Worm (Caenorhabditis elegans): ENCODE results near the gene aakb-1.
A peak's percentile ranks its signal among the peaks of the same experiment; 100 is the strongest.

The aakb-1 gene

DNA sequence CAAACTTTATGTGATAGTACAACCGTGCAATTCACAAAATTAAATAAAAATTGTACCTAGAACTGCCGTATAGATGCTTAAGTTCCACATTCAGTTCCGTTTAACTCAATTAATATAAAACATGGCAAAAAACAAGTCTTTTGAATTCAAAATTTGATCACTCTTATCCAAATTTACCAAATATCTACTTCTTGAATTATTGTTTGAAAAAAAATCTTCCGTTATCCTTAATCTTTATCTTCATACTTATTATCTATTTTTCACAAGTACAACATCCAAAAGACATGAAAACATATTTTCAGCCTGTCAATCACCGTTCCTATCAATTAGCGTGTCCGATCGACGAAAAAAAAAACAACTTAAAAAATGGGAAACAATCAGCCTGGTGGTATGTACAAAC lies at the start of gene aakb-1:
Gene aakb-1 (plus strand): TSS at position 301 of the 400 bp plus-strand sequence.
- TF ChIP-seq madf-5 (GFP tag; IDR thresholded peaks at IDR 0.05), result no peak

DNA sequence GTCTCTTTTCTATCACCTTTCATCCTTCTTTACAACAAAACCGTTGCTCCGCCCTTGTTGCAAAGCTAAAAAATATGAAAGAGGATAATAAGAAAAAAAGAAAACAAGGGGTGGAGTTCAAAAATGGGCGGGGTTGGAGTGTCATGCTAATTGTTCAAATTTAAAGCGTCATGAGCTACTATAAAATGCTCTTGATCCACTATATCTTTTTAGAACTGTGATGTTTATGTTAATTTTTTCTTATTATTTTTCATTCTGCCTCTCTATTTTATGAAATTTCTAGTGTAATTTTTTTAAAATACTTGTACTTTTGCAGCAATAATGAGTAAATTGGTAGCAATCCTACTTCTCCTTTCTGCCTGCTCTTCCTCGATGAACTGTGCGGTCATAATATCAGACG lies 49.0 kb upstream of the aakb-1 start, which contains the start of gene K02D3.1:
Gene K02D3.1 (plus strand): TSS at position 301 of the 400 bp plus-strand sequence.
- TF ChIP-seq unc-62 (GFP tag; optimal IDR thresholded peaks at IDR 0.05 in 1 of 2) (peak in 1 of 2 experiments; percentile 32), unc-62 (tag; optimal IDR thresholded peaks at IDR 0.05) (no peak), hmg-1.1 (GFP tag; IDR thresholded peaks at IDR 0.05) (no peak)

DNA sequence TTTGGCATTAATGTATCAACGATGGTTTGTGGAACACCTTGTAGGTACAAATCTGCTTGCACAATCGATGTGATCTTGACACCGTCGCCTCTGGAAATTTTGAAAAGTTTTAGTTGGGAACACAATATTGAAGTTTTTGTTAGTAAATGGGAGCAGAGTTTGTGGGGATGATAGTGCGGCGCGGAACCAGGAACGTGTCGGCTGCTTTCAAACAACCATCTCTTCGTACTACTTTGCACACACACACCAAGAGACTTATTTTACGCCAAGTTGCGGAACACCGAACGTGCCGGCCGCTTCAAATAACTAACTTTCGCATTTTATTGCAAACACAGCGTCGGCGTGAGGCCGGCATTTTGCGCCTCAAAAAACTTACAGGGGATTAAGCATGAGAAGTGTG lies 46.5 kb upstream of the aakb-1 start:
- TF ChIP-seq lin-13 (GFP tag; optimal IDR thresholded peaks at IDR 0.05) (no peak), pqm-1 (tag; optimal IDR thresholded peaks at IDR 0.05) (no peak), ceh-44 (GFP tag; IDR thresholded peaks at IDR 0.05) (no peak), F37D6.2 (tag; optimal IDR thresholded peaks at IDR 0.05) (no peak), ctbp-1 (GFP tag; IDR thresholded peaks at IDR 0.05) (no peak), saeg-2 (GFP tag; IDR thresholded peaks at IDR 0.05) (no peak), ZK337.2 (GFP tag; IDR thresholded peaks at IDR 0.05) (no peak), F44E2.7 (GFP tag; IDR thresholded peaks at IDR 0.05) (no peak), sdz-12 (GFP tag; optimal IDR thresholded peaks at IDR 0.05) (no peak), unc-62 (GFP tag; optimal IDR thresholded peaks at IDR 0.05 in 1 of 2) (no peak), unc-62 (tag; optimal IDR thresholded peaks at IDR 0.05) (no peak), lir-3 (tag; optimal IDR thresholded peaks at IDR 0.05) (no peak), tag-97 (GFP tag; IDR thresholded peaks at IDR 0.05) (no peak)

DNA sequence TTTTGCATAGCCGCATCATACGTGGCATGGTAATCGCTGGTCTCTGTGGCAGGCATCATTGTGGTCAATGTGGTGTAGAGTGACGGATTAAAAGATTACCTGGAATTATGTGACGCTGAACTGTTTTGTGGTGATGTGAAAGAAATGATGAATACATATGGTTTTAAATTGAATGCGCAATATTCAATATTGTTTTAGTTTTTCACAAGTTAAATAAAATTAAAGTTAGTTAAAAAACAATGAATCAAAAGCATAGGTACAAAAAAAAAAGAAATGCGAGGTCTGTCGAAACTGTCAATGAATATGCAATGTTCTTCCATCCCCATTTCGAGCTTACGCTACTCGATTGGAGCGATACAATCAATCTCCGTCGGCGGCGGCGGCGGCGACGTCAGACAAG lies 43.7 kb upstream of the aakb-1 start, which contains the start of gene K02D3.2:
Gene K02D3.2 (minus strand): TSS at position 101 of the 400 bp plus-strand sequence.
- no peak for TF ChIP-seq F37D6.2 (tag; optimal IDR thresholded peaks at IDR 0.05)
- TF ChIP-seq lin-39 (tag; optimal IDR thresholded peaks at IDR 0.05), result no peak
- no peak for TF ChIP-seq jun-1 (tag; optimal IDR thresholded peaks at IDR 0.05)
- no peak for TF ChIP-seq ceh-82 (tag; optimal IDR thresholded peaks at IDR 0.05)
- TF ChIP-seq arid-1 (GFP tag; conservative IDR thresholded peaks at IDR 0.05), result no peak
- TF ChIP-seq daf-19 (GFP tag; conservative IDR thresholded peaks at IDR 0.05), result no peak
- TF ChIP-seq pqm-1 (tag; optimal IDR thresholded peaks at IDR 0.05), result no peak
- no peak for TF ChIP-seq F49E8.2 (tag; optimal IDR thresholded peaks at IDR 0.05; ENCODE audit: borderline replicate concordance)
- TF ChIP-seq mdl-1 (tag; optimal IDR thresholded peaks at IDR 0.05), result no peak
- no peak for TF ChIP-seq dpl-1 (GFP tag; optimal IDR thresholded peaks at IDR 0.05)
- TF ChIP-seq ZK337.2 (GFP tag; IDR thresholded peaks at IDR 0.05), result no peak
- no peak for TF ChIP-seq zfp-2 (tag; optimal IDR thresholded peaks at IDR 0.05)
- no peak for TF ChIP-seq hlh-11 (tag; optimal IDR thresholded peaks at IDR 0.05)
- TF ChIP-seq R02D3.7 (tag; optimal IDR thresholded peaks at IDR 0.05), result no peak

DNA sequence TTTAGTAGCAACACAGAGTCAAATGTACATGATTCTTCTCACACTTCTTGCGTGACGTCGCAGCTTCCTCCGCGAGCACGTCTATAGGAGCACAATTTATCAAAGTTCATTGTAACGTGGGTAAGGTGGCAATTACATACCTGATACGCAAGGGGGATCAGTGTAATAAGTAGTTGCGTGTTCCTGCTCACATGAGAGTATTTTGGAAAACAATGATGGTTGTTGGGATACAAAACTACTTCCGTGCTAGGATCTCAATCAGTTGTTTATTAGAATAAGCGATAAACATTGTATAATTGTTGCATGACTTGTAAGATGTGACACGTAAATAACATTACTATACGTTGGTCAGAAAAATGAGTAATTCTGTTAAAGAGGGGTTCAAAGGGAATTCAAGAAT lies 42.6 kb upstream of the aakb-1 start:
- no peak for TF ChIP-seq rbr-2 (tag; optimal IDR thresholded peaks at IDR 0.05)
- no peak for TF ChIP-seq nhr-28 (tag; optimal IDR thresholded peaks at IDR 0.05)
- peak; percentile 23 for TF ChIP-seq nhr-11 (tag; optimal IDR thresholded peaks at IDR 0.05)
- TF ChIP-seq Y105C5A.15 (GFP tag; IDR thresholded peaks at IDR 0.05), result no peak
- TF ChIP-seq daf-16 (GFP tag; optimal IDR thresholded peaks at IDR 0.05), result peak in 1 of 2 experiments; percentile 72
- no peak for TF ChIP-seq daf-16 (tag; optimal IDR thresholded peaks at IDR 0.05)
- TF ChIP-seq aha-1 (tag), result no peak
- TF ChIP-seq fkh-10 (GFP tag; optimal IDR thresholded peaks at IDR 0.05), result no peak
- TF ChIP-seq nhr-25 (tag; optimal IDR thresholded peaks at IDR 0.05; ENCODE audit: borderline replicate concordance, insufficient read depth), result no peak
- TF ChIP-seq pqm-1 (tag; optimal IDR thresholded peaks at IDR 0.05), result no peak
- TF ChIP-seq hlh-30 (tag; optimal IDR thresholded peaks at IDR 0.05; ENCODE audit: insufficient read depth), result no peak
- no peak for TF ChIP-seq saeg-2 (GFP tag; IDR thresholded peaks at IDR 0.05)
